Fruit fly (Drosophila melanogaster) whole organism, embryonic: ENCODE measurements around the gene CG15865.

Source experiments
- Awh ChIP-seq: fragments of 200-800 bp; sonication (Bioruptor generic); IDR thresholded peaks from 2 replicates; pipeline ENCODE4, ENCODE4 v1.3.6; 2022; ENCODE audit warnings: missing biosample characterization, missing genetic modification characterization
- Bgb ChIP-seq: fragments of 200-800 bp; sonication (Bioruptor generic); IDR thresholded peaks from 2 replicates; pipeline ENCODE4 v1.3.6; 2022; ENCODE audit warnings: missing biosample characterization, missing genetic modification characterization; ENCODE audit not compliant: partially characterized antibody
- BtbVII ChIP-seq: fragments of 200-800 bp; sonication (Bioruptor generic); optimal IDR thresholded peaks from 3 replicates; lab custom pipeline; 2017; ENCODE audit warnings: missing biosample characterization, mild to moderate bottlenecking, missing genetic modification characterization
- CG10431 ChIP-seq: fragments of 200-800 bp; sonication (Bioruptor generic); optimal IDR thresholded peaks from 3 replicates; lab custom pipeline; 2018; ENCODE audit warnings: missing biosample characterization, mild to moderate bottlenecking, missing genetic modification characterization
- CG10654 ChIP-seq: fragments of 200-800 bp; sonication (Bioruptor generic); optimal IDR thresholded peaks from 2 replicates; lab custom pipeline; 2016; ENCODE audit warnings: missing biosample characterization, missing genetic modification characterization
- CG11398 ChIP-seq: fragments of 200-800 bp; sonication (Bioruptor generic); optimal IDR thresholded peaks from 2 replicates; lab custom pipeline; 2016; ENCODE audit warnings: missing biosample characterization, missing genetic modification characterization
- CG15479 ChIP-seq: fragments of 200-800 bp; sonication (Bioruptor generic); optimal IDR thresholded peaks from 3 replicates; lab custom pipeline; 2019; ENCODE audit warnings: missing biosample characterization, mild to moderate bottlenecking, missing genetic modification characterization, moderate library complexity
- CG1603 ChIP-seq: fragments of 200-800 bp; sonication (Bioruptor generic); optimal IDR thresholded peaks from 2 replicates; lab custom pipeline; 2019; ENCODE audit warnings: missing biosample characterization, mild to moderate bottlenecking, missing genetic modification characterization, moderate library complexity
- CG17186 ChIP-seq: fragments of 200-800 bp; sonication (Bioruptor generic); optimal IDR thresholded peaks from 3 replicates; lab custom pipeline; 2017; ENCODE audit warnings: missing biosample characterization, missing genetic modification reagents, missing genetic modification characterization
- CG18764 ChIP-seq: fragments of 200-800 bp; sonication (Bioruptor generic); optimal IDR thresholded peaks from 3 replicates; lab custom pipeline; 2016; ENCODE audit warnings: missing biosample characterization, missing genetic modification characterization
- CG2120 ChIP-seq: fragments of 200-800 bp; sonication (Bioruptor generic); optimal IDR thresholded peaks from 3 replicates; lab custom pipeline; 2016; ENCODE audit warnings: missing biosample characterization, missing genetic modification characterization
- CG2129 ChIP-seq: fragments of 200-800 bp; sonication (Bioruptor generic); IDR thresholded peaks from 2 replicates; pipeline ENCODE4 v1.3.6; 2022; ENCODE audit warnings: missing biosample characterization, missing genetic modification characterization; ENCODE audit not compliant: partially characterized antibody
- CG31224 ChIP-seq: fragments of 200-800 bp; sonication (Bioruptor generic); IDR thresholded peaks from 2 replicates; pipeline ENCODE4 v1.3.6; 2022; ENCODE audit warnings: missing biosample characterization, missing genetic modification characterization
- CG34422 ChIP-seq: fragments of 200-800 bp; sonication (Bioruptor generic); IDR thresholded peaks from 3 replicates; pipeline ENCODE4 v1.3.6; 2022; ENCODE audit warnings: missing biosample characterization, missing genetic modification characterization
- CG42726 ChIP-seq: fragments of 200-800 bp; sonication (Bioruptor generic); IDR thresholded peaks from 2 replicates; pipeline ENCODE4 v1.3.6; 2022; ENCODE audit warnings: missing biosample characterization, missing genetic modification characterization; ENCODE audit not compliant: partially characterized antibody
- CG7357 ChIP-seq: fragments of 200-800 bp; sonication (Bioruptor generic); IDR thresholded peaks from 3 replicates; pipeline ENCODE4 v1.3.6; 2022; ENCODE audit warnings: missing biosample characterization, missing genetic modification characterization
- CG7928 ChIP-seq: fragments of 200-800 bp; sonication (Bioruptor generic); optimal IDR thresholded peaks from 2 replicates; lab custom pipeline; 2017; ENCODE audit warnings: missing biosample characterization, mild to moderate bottlenecking, missing genetic modification characterization
- CG9932 ChIP-seq: fragments of 200-800 bp; sonication (Bioruptor generic); IDR thresholded peaks from 2 replicates; pipeline ENCODE4 v1.3.6; 2022; ENCODE audit warnings: missing biosample characterization, missing genetic modification characterization
- Chrac-16 ChIP-seq: fragments of 200-800 bp; sonication (Bioruptor generic); optimal IDR thresholded peaks from 3 replicates; lab custom pipeline; 2016; ENCODE audit warnings: missing biosample characterization, missing genetic modification characterization
- Fer1 ChIP-seq: fragments of 200-800 bp; sonication (Bioruptor generic); optimal IDR thresholded peaks from 2 replicates; lab custom pipeline; 2017; ENCODE audit warnings: missing biosample characterization, mild to moderate bottlenecking, missing genetic modification characterization
- HLH54F ChIP-seq: fragments of 200-800 bp; sonication (Bioruptor generic); optimal IDR thresholded peaks from 3 replicates; lab custom pipeline; 2016; ENCODE audit warnings: missing biosample characterization, missing genetic modification characterization
- HLHmδ ChIP-seq: fragments of 200-800 bp; sonication (Bioruptor generic); optimal IDR thresholded peaks from 2 replicates; lab custom pipeline; 2018; ENCODE audit warnings: missing biosample characterization, mild to moderate bottlenecking, missing genetic modification characterization, moderate library complexity
- HmgD ChIP-seq: fragments of 200-800 bp; sonication (Bioruptor generic); optimal IDR thresholded peaks from 3 replicates; lab custom pipeline; 2016; ENCODE audit warnings: missing biosample characterization, missing genetic modification characterization
- Hmr ChIP-seq: fragments of 200-800 bp; sonication (Bioruptor generic); optimal IDR thresholded peaks from 3 replicates; lab custom pipeline; 2017; ENCODE audit warnings: mild to moderate bottlenecking, missing biosample characterization, missing genetic modification reagents, missing genetic modification characterization
- MESR4 ChIP-seq: fragments of 200-800 bp; sonication (Bioruptor generic); optimal IDR thresholded peaks from 2 replicates; lab custom pipeline; 2018; ENCODE audit warnings: missing biosample characterization, mild to moderate bottlenecking, missing genetic modification characterization, moderate library complexity
- Nf-YB ChIP-seq: fragments of 200-800 bp; sonication (Bioruptor generic); optimal IDR thresholded peaks from 3 replicates; lab custom pipeline; 2019; ENCODE audit warnings: missing biosample characterization, mild to moderate bottlenecking, missing genetic modification characterization, moderate library complexity
- Ravus ChIP-seq: fragments of 200-800 bp; sonication (Bioruptor generic); IDR thresholded peaks from 2 replicates; pipeline ENCODE4 v1.3.6; 2022; ENCODE audit warnings: missing biosample characterization, missing genetic modification characterization
- Side ChIP-seq: fragments of 200-800 bp; sonication (Bioruptor generic); optimal IDR thresholded peaks from 2 replicates; lab custom pipeline; 2016; ENCODE audit warnings: missing biosample characterization, missing genetic modification characterization
- Sin3A ChIP-seq: fragments of >200 bp; optimal IDR thresholded peaks from 2 replicates; lab custom pipeline; 2018
- emc ChIP-seq: fragments of 200-800 bp; sonication (Bioruptor generic); optimal IDR thresholded peaks from 2 replicates; lab custom pipeline; 2016; ENCODE audit warnings: missing biosample characterization, missing genetic modification characterization
- esg ChIP-seq: fragments of 200-800 bp; sonication (Bioruptor generic); conservative IDR thresholded peaks from 2 replicates; pipeline ENCODE4 v1.3.6; 2022; ENCODE audit warnings: missing biosample characterization, missing genetic modification characterization
- eyg ChIP-seq: fragments of 200-800 bp; sonication (Bioruptor generic); optimal IDR thresholded peaks from 3 replicates; lab custom pipeline; 2016; ENCODE audit warnings: missing biosample characterization, missing genetic modification characterization
- fu2 ChIP-seq: fragments of 200-800 bp; sonication (Bioruptor generic); optimal IDR thresholded peaks from 2 replicates; lab custom pipeline; 2016; ENCODE audit warnings: missing biosample characterization, missing genetic modification characterization
- gcm2 ChIP-seq: fragments of 200-800 bp; sonication (Bioruptor generic); optimal IDR thresholded peaks from 2 replicates; lab custom pipeline; 2016; ENCODE audit warnings: missing biosample characterization, missing genetic modification characterization
- hbn ChIP-seq: fragments of 200-800 bp; sonication (Bioruptor generic); IDR thresholded peaks from 2 replicates; pipeline ENCODE4 v1.3.6; 2022; ENCODE audit warnings: missing biosample characterization, missing genetic modification characterization; ENCODE audit not compliant: partially characterized antibody
- hth ChIP-seq: fragments of >200 bp; optimal IDR thresholded peaks from 2 replicates; lab custom pipeline; 2017; ENCODE audit warnings: inconsistent platforms
- klu ChIP-seq: fragments of 200-800 bp; sonication (Bioruptor generic); IDR thresholded peaks from 2 replicates; pipeline ENCODE4 v1.3.6; 2022; ENCODE audit warnings: missing biosample characterization, missing genetic modification characterization
- lmd ChIP-seq: fragments of 200-800 bp; sonication (Bioruptor generic); IDR thresholded peaks from 2 replicates; pipeline ENCODE4 v1.3.6; 2022; ENCODE audit warnings: missing biosample characterization, missing genetic modification characterization
- nerfin-1 ChIP-seq: fragments of 200-800 bp; sonication (Bioruptor generic); optimal IDR thresholded peaks from 3 replicates; lab custom pipeline; 2019; ENCODE audit warnings: missing biosample characterization, mild to moderate bottlenecking, missing genetic modification characterization, moderate library complexity
- org-1 ChIP-seq: fragments of 200-800 bp; sonication (Bioruptor generic); optimal IDR thresholded peaks from 2 replicates; lab custom pipeline; 2017; ENCODE audit warnings: missing biosample characterization, missing genetic modification characterization
- otp ChIP-seq: fragments of 200-800 bp; sonication (Bioruptor generic); IDR thresholded peaks from 3 replicates; pipeline ENCODE4, ENCODE4 v1.3.6; 2022; ENCODE audit warnings: missing biosample characterization, missing genetic modification characterization
- peb ChIP-seq: fragments of 200-800 bp; sonication (Bioruptor generic); IDR thresholded peaks from 2 replicates; pipeline ENCODE4 v1.3.6; 2022; ENCODE audit warnings: missing biosample characterization, missing genetic modification characterization
- phol ChIP-seq: fragments of 200-800 bp; sonication (Bioruptor generic); optimal IDR thresholded peaks from 3 replicates; lab custom pipeline; 2018; ENCODE audit warnings: missing biosample characterization, mild to moderate bottlenecking, missing genetic modification characterization, moderate library complexity
- prd ChIP-seq, 3 experiments: fragments of >200 bp in 2 of 3; fragments of 200-800 bp in 1 of 3; sonication (Bioruptor generic) in 1 of 3; optimal IDR thresholded peaks in 2 of 3; IDR thresholded peaks in 1 of 3; 2 replicates in 2 of 3; 3 replicates in 1 of 3; pipeline versions ENCODE4 v1.3.6 to Lab custom; 2017 to 2022; ENCODE audit warnings: missing biosample characterization in 1 of 3, missing genetic modification characterization in 1 of 3
- ranshi ChIP-seq: fragments of 200-800 bp; sonication (Bioruptor generic); IDR thresholded peaks from 2 replicates; pipeline ENCODE4 v1.3.6; 2022; ENCODE audit warnings: missing biosample characterization, missing genetic modification characterization
- sisA ChIP-seq: fragments of 200-800 bp; sonication (Bioruptor generic); IDR thresholded peaks from 2 replicates; pipeline ENCODE4 v1.3.6; 2022; ENCODE audit warnings: missing biosample characterization, missing genetic modification characterization
- sqz ChIP-seq: fragments of 200-800 bp; sonication (Bioruptor generic); optimal IDR thresholded peaks from 3 replicates; lab custom pipeline; 2018; ENCODE audit warnings: missing biosample characterization, mild to moderate bottlenecking, missing genetic modification characterization
- stwl ChIP-seq: fragments of 200-800 bp; sonication (Bioruptor generic); optimal IDR thresholded peaks from 3 replicates; lab custom pipeline; 2018; ENCODE audit warnings: missing biosample characterization, mild to moderate bottlenecking, missing genetic modification characterization, moderate library complexity
- twi ChIP-seq: fragments of 200-800 bp; optimal IDR thresholded peaks from 2 replicates; lab custom pipeline; 2019; ENCODE audit warnings: missing biosample characterization, mild to moderate bottlenecking, missing genetic modification characterization, moderate library complexity
- zen2 ChIP-seq: fragments of 200-800 bp; sonication (Bioruptor generic); IDR thresholded peaks from 3 replicates; pipeline ENCODE4 v1.3.6; 2022; ENCODE audit warnings: missing biosample characterization, missing genetic modification characterization; ENCODE audit not compliant: partially characterized antibody
- zf30C ChIP-seq: fragments of 200-800 bp; sonication (Bioruptor generic); optimal IDR thresholded peaks from 3 replicates; lab custom pipeline; 2018; ENCODE audit warnings: missing biosample characterization, mild to moderate bottlenecking, missing genetic modification characterization

The CG15865 gene

DNA sequence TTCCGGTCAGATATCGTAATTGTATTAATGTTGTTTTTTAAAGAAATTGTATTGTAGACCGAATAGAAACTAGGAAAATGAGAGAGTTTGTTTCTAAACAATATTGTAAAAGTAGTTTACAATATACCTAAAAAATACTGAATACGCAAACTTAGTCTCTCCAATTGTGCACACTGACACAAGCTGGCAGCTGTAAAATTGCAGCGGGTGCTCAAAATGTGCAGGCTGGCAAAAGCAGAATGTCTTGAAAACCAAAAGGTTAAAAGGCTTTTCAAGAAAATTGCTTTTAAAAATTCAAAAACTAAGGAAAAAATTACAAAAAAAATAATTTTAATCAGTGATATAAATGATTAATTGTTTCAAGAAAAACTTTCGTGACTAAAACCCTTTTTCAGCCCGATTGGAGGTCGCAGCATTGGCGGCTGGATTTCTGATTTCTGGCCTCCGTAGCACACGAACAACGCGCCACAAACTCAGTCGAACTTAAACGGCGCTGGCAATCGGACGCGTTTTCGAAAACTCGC is 31.5 kb upstream of the CG15865 start, which contains the start of gene CG4678 (continued):
- peak; percentile 51; the same call in 1 of the 2 replicates for TF ChIP-seq CG42726 (GFP tag; lab: Robert Waterston, UW)
- no peak for TF ChIP-seq Hmr (GFP tag; lab: Kevin White, UChicago)
- TF ChIP-seq CG17186 (GFP tag; lab: Kevin White, UChicago) = no peak
- TF ChIP-seq fu2 = no peak
- TF ChIP-seq HLHmδ (GFP tag; lab: Kevin White, UChicago) = no peak
- no peak for TF ChIP-seq hbn (GFP tag; lab: Robert Waterston, UW)
- no peak for TF ChIP-seq org-1
- TF ChIP-seq ranshi = no peak
- no peak for TF ChIP-seq CG15479 (GFP tag; lab: Kevin White, UChicago)
- no peak for TF ChIP-seq CG7357 (GFP tag; lab: Robert Waterston, UW)
- TF ChIP-seq Ravus (GFP tag; lab: Robert Waterston, UW) = no peak
- no peak for TF ChIP-seq Nf-YB (GFP tag; lab: Kevin White, UChicago)
- no peak for TF ChIP-seq Awh (GFP tag; lab: Robert Waterston, UW)
- no peak for TF ChIP-seq CG2120 (GFP tag; lab: Kevin White, UChicago)
- TF ChIP-seq sisA (GFP tag; lab: Robert Waterston, UW) = no peak
- TF ChIP-seq gcm2 = no peak
- no peak for TF ChIP-seq CG2129 (GFP tag; lab: Robert Waterston, UW)
- no peak for TF ChIP-seq hth
- TF ChIP-seq CG10654 (GFP tag; lab: Kevin White, UChicago) = no peak
- TF ChIP-seq CG9932 = 0 out of 2 replicates have a peak, but pooled peaks have one; percentile 12
- no peak for TF ChIP-seq HLH54F (GFP tag; lab: Kevin White, UChicago)
- peak; percentile 49 for TF ChIP-seq CG1603 (tag; lab: Kevin White, UChicago)
- no peak for TF ChIP-seq otp (GFP tag; lab: Robert Waterston, UW)
- TF ChIP-seq twi (tag; lab: Kevin White, UChicago) = no peak
- TF ChIP-seq CG10431 (GFP tag; lab: Kevin White, UChicago) = no peak
- TF ChIP-seq CG18764 (GFP tag; lab: Kevin White, UChicago) = no peak
- TF ChIP-seq prd (optimal IDR thresholded peaks at IDR 0.05; lab: Kevin White, UChicago) = no peak
- TF ChIP-seq prd (GFP tag; IDR thresholded peaks at IDR 0.05; lab: Robert Waterston, UW) = no peak
- no peak for TF ChIP-seq BtbVII (GFP tag; lab: Kevin White, UChicago)
- no peak for TF ChIP-seq CG31224
- TF ChIP-seq esg (GFP tag; lab: Robert Waterston, UW) = no peak
- no peak for TF ChIP-seq Chrac-16
- no peak for TF ChIP-seq Side
- no peak for TF ChIP-seq MESR4 (GFP tag; lab: Kevin White, UChicago)
- TF ChIP-seq Fer1 (GFP tag; lab: Kevin White, UChicago) = no peak
- TF ChIP-seq emc (GFP tag; lab: Kevin White, UChicago) = no peak
- no peak for TF ChIP-seq CG34422
- no peak for TF ChIP-seq Bgb (GFP tag; lab: Robert Waterston, UW)
- TF ChIP-seq HmgD = peak; percentile 43
- peak; percentile 90 for TF ChIP-seq stwl (tag; lab: Kevin White, UChicago)
- TF ChIP-seq eyg = no peak
- no peak for TF ChIP-seq Sin3A (lab: Kevin White, UChicago)
- no peak for TF ChIP-seq peb (GFP tag; lab: Robert Waterston, UW)
- no peak for TF ChIP-seq nerfin-1
- no peak for TF ChIP-seq klu (GFP tag; lab: Robert Waterston, UW)
- no peak for TF ChIP-seq zen2 (GFP tag; lab: Robert Waterston, UW)
- no peak for TF ChIP-seq zf30C (GFP tag; lab: Kevin White, UChicago)
- TF ChIP-seq CG7928 (GFP tag; lab: Kevin White, UChicago) = no peak
- TF ChIP-seq phol (tag; lab: Kevin White, UChicago) = peak; percentile 19
- no peak for TF ChIP-seq lmd (GFP tag; lab: Robert Waterston, UW)
- no peak for TF ChIP-seq CG11398 (GFP tag; lab: Kevin White, UChicago)
- TF ChIP-seq sqz (GFP tag; lab: Kevin White, UChicago) = no peak
